Worm (Caenorhabditis elegans): Measurements from ENCODE around the gene eif-2Bepsilon.

DNA sequence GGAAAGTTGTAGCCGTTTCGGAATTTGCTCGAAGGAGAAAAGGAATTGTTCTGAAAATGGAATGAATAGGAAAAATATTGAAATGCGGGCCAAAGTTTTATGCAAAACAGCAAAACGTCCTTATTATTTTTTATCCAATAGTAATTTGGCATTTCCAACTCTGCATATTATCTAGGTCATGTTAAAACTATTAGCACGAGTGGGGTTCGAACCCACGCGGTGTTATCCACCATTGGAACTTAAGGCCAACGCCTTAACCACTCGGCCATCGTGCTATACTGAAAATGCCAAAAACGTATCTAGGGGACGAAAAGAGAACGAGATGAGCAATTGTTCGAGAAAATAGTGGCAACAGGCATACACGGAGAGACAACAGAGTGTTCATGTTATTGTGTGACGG, 29.9 kb upstream of the eif-2Bepsilon start:
- no peak for TF ChIP-seq ztf-25 (GFP tag; IDR thresholded peaks at IDR 0.05)
- TF ChIP-seq nhr-80 (tag; optimal IDR thresholded peaks at IDR 0.05) = no peak
- TF ChIP-seq ceh-27 (GFP tag; optimal IDR thresholded peaks at IDR 0.05) = no peak
- TF ChIP-seq unc-130 (GFP tag; optimal IDR thresholded peaks at IDR 0.05) = no peak
- TF ChIP-seq ama-1 (optimal IDR thresholded peaks at IDR 0.05) = no peak
- TF ChIP-seq ama-1 (GFP tag; optimal IDR thresholded peaks at IDR 0.05) = no peak

Data from whole organism, young adult.